Worm (Caenorhabditis elegans) whole organism, mixed stage, embryonic: ENCODE results near the gene trpp-1.
A peak's percentile ranks its signal among the peaks of the same experiment; 100 is the strongest.

Experiments
- M03D4.4 ChIP-seq: sonication (generic microtip); optimal IDR thresholded peaks from 2 replicates; lab custom pipeline; 2017; ENCODE audit warnings: mild to moderate bottlenecking, missing genetic modification characterization, missing compliant biosample characterization
- bed-3 ChIP-seq: fragments of 200-800 bp; sonication (Bioruptor generic); optimal IDR thresholded peaks from 3 replicates; lab custom pipeline; 2018; ENCODE audit warnings: mild to moderate bottlenecking, missing genetic modification characterization, moderate library complexity, missing compliant biosample characterization
- blmp-1 ChIP-seq: fragments of 150-350 bp; optimal IDR thresholded peaks from 2 replicates; lab custom pipeline; 2014; ENCODE audit warnings: missing biosample characterization, missing genetic modification characterization
- ceh-39 ChIP-seq: fragments of 150-350 bp; optimal IDR thresholded peaks from 2 replicates; lab custom pipeline; 2014; ENCODE audit warnings: missing biosample characterization, missing genetic modification characterization
- ceh-83 ChIP-seq: fragments of 200-800 bp; sonication (Bioruptor generic); optimal IDR thresholded peaks from 2 replicates; lab custom pipeline; 2018; ENCODE audit warnings: mild to moderate bottlenecking, missing genetic modification characterization, missing compliant biosample characterization
- ces-1 ChIP-seq: fragments of 150-350 bp; optimal IDR thresholded peaks from 2 replicates; lab custom pipeline; 2014; ENCODE audit warnings: missing biosample characterization, missing genetic modification reagents, missing genetic modification characterization
- cnd-1 ChIP-seq: fragments of 200-800 bp; sonication (Bioruptor generic); optimal IDR thresholded peaks from 2 replicates; lab custom pipeline; 2018; ENCODE audit warnings: mild to moderate bottlenecking, missing genetic modification characterization, missing compliant biosample characterization
- drap-1 ChIP-seq: fragments of 200-800 bp; sonication (Bioruptor generic); optimal IDR thresholded peaks from 3 replicates; lab custom pipeline; 2018; ENCODE audit warnings: mild to moderate bottlenecking, missing genetic modification characterization, missing compliant biosample characterization
- elt-1 ChIP-seq: sonication (generic microtip); optimal IDR thresholded peaks from 2 replicates; lab custom pipeline; 2017; ENCODE audit warnings: missing genetic modification characterization, mild to moderate bottlenecking, missing compliant biosample characterization, antibody characterized with exemption, moderate library complexity, borderline replicate concordance; ENCODE audit not compliant: insufficient read depth
- elt-3 ChIP-seq: fragments of 150-350 bp; optimal IDR thresholded peaks from 2 replicates; lab custom pipeline; 2014; ENCODE audit warnings: missing biosample characterization, missing genetic modification characterization
- flh-1 ChIP-seq: fragments of 200-800 bp; sonication (Bioruptor generic); optimal IDR thresholded peaks from 2 replicates; lab custom pipeline; 2018; ENCODE audit warnings: mild to moderate bottlenecking, missing genetic modification characterization, moderate library complexity, missing compliant biosample characterization
- ham-2 ChIP-seq: fragments of 200-800 bp; sonication (Bioruptor generic); optimal IDR thresholded peaks from 2 replicates; lab custom pipeline; 2018; ENCODE audit warnings: mild to moderate bottlenecking, missing genetic modification characterization, missing compliant biosample characterization
- lsy-2 ChIP-seq: fragments of 150-350 bp; optimal IDR thresholded peaks from 2 replicates; lab custom pipeline; 2014; ENCODE audit warnings: missing biosample characterization, missing genetic modification characterization
- mab-5 ChIP-seq: fragments of 150-350 bp; optimal IDR thresholded peaks from 2 replicates; lab custom pipeline; 2014; ENCODE audit warnings: missing biosample characterization, missing genetic modification characterization
- mep-1 ChIP-seq: fragments of 150-350 bp; optimal IDR thresholded peaks from 2 replicates; lab custom pipeline; 2017; ENCODE audit warnings: missing biosample characterization, missing genetic modification reagents, missing genetic modification characterization, inconsistent platforms
- nhr-12 ChIP-seq: fragments of 150-350 bp; optimal IDR thresholded peaks from 2 replicates; lab custom pipeline; 2014; ENCODE audit warnings: missing biosample characterization, missing genetic modification characterization
- nhr-2 ChIP-seq: fragments of 150-350 bp; optimal IDR thresholded peaks from 2 replicates; lab custom pipeline; 2014; ENCODE audit warnings: missing biosample characterization, missing genetic modification characterization
- nhr-237 ChIP-seq: fragments of 150-350 bp; optimal IDR thresholded peaks from 2 replicates; lab custom pipeline; 2014; ENCODE audit warnings: missing biosample characterization, missing genetic modification characterization
- nhr-28 ChIP-seq: fragments of 150-350 bp; optimal IDR thresholded peaks from 2 replicates; lab custom pipeline; 2014; ENCODE audit warnings: missing biosample characterization, missing genetic modification characterization
- nhr-76 ChIP-seq: sonication (generic microtip); optimal IDR thresholded peaks from 2 replicates; lab custom pipeline; 2017; ENCODE audit warnings: missing biosample characterization, missing genetic modification characterization
- pha-4 ChIP-seq: fragments of 150-350 bp; optimal IDR thresholded peaks from 2 replicates; lab custom pipeline; 2018; ENCODE audit warnings: missing biosample characterization, missing genetic modification reagents, missing genetic modification characterization
- sem-2 ChIP-seq: fragments of 200-800 bp; sonication (Bioruptor generic); optimal IDR thresholded peaks from 2 replicates; lab custom pipeline; 2018; ENCODE audit warnings: mild to moderate bottlenecking, missing genetic modification characterization, missing compliant biosample characterization
- sptf-1 ChIP-seq: sonication (generic microtip); optimal IDR thresholded peaks from 2 replicates; lab custom pipeline; 2017; ENCODE audit warnings: mild to moderate bottlenecking, missing genetic modification characterization, moderate library complexity, missing compliant biosample characterization
- tbx-8 ChIP-seq: fragments of 200-800 bp; sonication (Bioruptor generic); optimal IDR thresholded peaks from 2 replicates; lab custom pipeline; 2018; ENCODE audit warnings: mild to moderate bottlenecking, missing genetic modification characterization, moderate library complexity, missing compliant biosample characterization
- unc-120 ChIP-seq: sonication (generic microtip); optimal IDR thresholded peaks from 2 replicates; lab custom pipeline; 2017; ENCODE audit warnings: missing genetic modification characterization, missing compliant biosample characterization; ENCODE audit not compliant: poor library complexity, severe bottlenecking
- unc-39 ChIP-seq: fragments of 150-350 bp; optimal IDR thresholded peaks from 2 replicates; lab custom pipeline; 2014; ENCODE audit warnings: missing biosample characterization, missing genetic modification characterization
- unc-62 ChIP-seq: fragments of 150-350 bp; optimal IDR thresholded peaks from 2 replicates; lab custom pipeline; 2014; ENCODE audit warnings: missing biosample characterization, missing genetic modification reagents, missing genetic modification characterization
- zip-8 ChIP-seq: fragments of 150-350 bp; optimal IDR thresholded peaks from 2 replicates; lab custom pipeline; 2014; ENCODE audit warnings: missing biosample characterization, missing genetic modification characterization

The trpp-1 gene

DNA sequence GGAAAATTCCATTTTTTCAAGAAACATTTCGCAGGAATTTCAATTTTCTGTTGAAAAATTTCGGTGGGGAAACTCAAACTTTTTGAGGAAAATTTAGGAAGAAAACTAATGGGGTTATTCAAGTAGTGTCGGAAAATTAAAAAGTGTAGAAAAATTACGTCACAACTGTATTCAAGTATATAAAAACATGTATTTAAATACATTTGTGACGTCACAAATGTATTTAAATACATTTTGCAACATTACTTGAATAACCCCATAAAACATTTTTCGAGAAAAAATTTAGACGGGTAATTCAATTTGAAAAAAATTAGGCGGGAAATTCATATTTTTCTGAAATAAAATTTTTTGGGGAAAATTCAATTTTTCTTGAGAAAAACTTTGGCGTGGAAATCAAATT lies 20.6 kb downstream of the trpp-1 start:
- peak; percentile 91 for TF ChIP-seq zip-8 (tag; lab: Kevin White, UChicago)

DNA sequence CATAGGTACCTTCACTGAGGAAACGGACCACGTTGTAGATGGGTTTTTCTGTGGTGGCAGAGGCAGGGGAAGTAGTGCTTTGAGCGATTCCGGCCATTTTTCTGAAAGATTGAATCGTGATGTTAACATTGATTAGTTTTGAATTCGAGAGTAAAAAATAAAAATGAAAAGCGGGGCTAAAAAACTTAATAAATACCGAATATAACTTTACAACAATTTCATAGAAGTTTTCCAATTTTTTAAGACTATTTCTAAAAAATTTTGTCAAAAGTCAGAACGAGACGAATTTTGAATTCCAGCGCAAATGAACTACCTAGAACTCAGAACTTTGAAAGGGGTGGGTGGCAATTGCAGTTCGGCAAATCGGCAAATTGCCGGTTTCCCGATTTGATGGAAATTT lies 33.2 kb downstream of the trpp-1 start, which contains the start of gene kin-33:
Gene kin-33, minus strand, starts transcription at position 101 of the 400 bp plus-strand sequence.
- no peak for TF ChIP-seq drap-1
- TF ChIP-seq ceh-39 (tag; lab: Kevin White, UChicago): no peak
- no peak for TF ChIP-seq unc-62

- TF ChIP-seq ces-1 (GFP tag; lab: Kevin White, UChicago) (no peak), nhr-76 (no peak), nhr-28 (tag; lab: Kevin White, UChicago) (no peak), cnd-1 (tag; lab: Kevin White, UChicago) (no peak), ceh-83 (no peak), mep-1 (no peak), unc-39 (tag; lab: Kevin White, UChicago) (no peak), ham-2 (no peak), flh-1 (GFP tag; lab: Kevin White, UChicago) (no peak), mab-5 (tag; lab: Kevin White, UChicago) (no peak), lsy-2 (tag; lab: Kevin White, UChicago) (no peak), sptf-1 (tag; lab: Kevin White, UChicago) (no peak)
These were observed 35.6 kb downstream of the trpp-1 start for ce11 chrV:237012-237411.

- TF ChIP-seq cnd-1 (tag; lab: Kevin White, UChicago): no peak
These were observed 36.7 kb downstream of the trpp-1 start, which contains the start of gene R02C2.1 for ce11 chrV:238094-238493. Gene R02C2.1, minus strand, starts transcription at chrV:238194.

DNA sequence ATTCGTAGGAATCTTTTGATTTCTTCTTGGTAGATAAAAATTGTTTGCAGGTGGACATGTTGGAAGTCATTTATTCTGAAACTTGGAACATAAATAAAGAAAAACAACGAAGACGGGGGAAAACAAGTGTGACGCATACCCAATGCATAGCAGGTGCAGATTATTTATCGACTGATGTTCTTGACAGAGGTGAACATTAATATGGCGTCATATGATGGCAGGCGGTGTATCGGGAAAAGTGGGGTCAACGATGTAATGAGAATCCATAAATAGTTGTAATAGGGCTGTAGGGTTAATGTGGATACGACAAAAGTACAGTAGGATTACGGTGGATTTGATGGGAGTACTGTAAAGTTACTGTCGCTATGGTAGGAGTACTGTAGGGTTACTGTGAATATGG lies 38.9 kb downstream of the trpp-1 start, which contains the start of gene txt-2:
Gene txt-2, minus strand, starts transcription at position 214 of the 400 bp plus-strand sequence.
- TF ChIP-seq mab-5 (tag; lab: Kevin White, UChicago): no peak
- TF ChIP-seq unc-120 (tag; lab: Kevin White, UChicago): no peak
- TF ChIP-seq nhr-2: peak; percentile 91
- TF ChIP-seq, all 35 proteins: peak for 1

DNA sequence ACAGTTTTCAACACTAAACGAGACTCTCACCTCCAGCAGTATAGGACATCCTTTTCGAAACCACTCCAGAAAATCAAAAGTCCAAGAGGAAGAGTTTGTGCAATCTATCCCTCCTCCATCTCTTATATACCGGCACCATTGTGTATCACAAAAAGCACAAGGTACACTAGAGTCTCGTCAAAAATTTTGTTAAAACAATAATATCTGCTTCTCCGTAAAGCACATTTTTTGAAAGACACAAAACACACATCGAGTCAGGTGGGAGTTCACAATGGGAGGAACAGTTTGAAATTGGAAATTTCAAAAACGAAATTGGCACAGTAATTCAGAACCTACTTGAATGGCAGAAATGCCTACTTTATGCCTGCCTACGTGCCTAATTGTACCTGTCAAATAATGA lies 41.1 kb downstream of the trpp-1 start, which contains the start of gene R02C2.7:
Gene R02C2.7, minus strand, starts transcription at position 101 of the 400 bp plus-strand sequence.
- TF ChIP-seq elt-3 (tag; lab: Kevin White, UChicago): no peak
- no peak for TF ChIP-seq mab-5 (tag; lab: Kevin White, UChicago)

DNA sequence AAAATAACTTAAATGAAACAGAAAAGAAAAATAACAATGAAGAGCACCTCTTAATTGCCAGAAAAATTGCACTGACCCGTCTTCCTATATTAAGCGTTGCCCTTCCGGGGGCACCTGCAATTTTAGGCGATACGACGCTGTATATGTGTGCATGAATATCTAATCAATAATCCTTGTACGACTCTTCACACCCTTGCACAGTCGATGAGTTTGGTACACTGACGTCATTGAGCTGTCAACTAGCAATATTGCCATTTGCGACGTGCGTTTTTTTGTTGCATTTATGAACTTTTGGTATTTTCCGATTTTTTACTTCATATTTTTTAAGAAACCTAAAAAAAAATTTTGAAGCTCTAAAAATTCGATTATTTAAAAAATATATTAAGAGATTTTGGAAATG lies 44.7 kb downstream of the trpp-1 start, which contains the start of gene kin-34:
Gene kin-34, minus strand, starts transcription at position 101 of the 400 bp plus-strand sequence.
- peak; percentile 8 for TF ChIP-seq ceh-39 (tag; lab: Kevin White, UChicago)
- TF ChIP-seq nhr-76: no peak
- TF ChIP-seq mep-1: no peak

DNA sequence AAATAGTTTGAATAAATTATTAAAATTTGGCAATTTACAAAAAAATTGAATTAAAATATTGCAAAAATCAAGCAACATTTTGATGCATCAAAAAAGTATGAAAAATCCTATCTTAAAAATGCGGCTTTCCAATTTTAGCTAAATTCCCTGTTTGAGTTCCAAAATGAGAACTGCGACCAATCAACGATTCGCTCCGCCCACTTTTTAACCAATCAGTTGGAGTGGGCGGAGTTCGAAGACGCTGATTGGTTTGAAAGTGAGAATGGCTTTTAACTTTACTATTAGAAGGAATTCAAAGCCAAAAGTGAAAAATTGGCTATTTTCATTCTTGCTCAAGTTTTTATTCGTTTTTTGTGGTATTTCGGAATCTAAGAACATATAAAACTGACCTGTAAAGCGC lies 46.2 kb downstream of the trpp-1 start:
- TF ChIP-seq flh-1 (GFP tag; lab: Kevin White, UChicago) (no peak), M03D4.4 (tag; lab: Kevin White, UChicago) (no peak), bed-3 (GFP tag; lab: Kevin White, UChicago) (no peak), nhr-12 (no peak), ces-1 (GFP tag; lab: Kevin White, UChicago) (no peak)

- TF ChIP-seq lsy-2 (tag; lab: Kevin White, UChicago) (no peak), bed-3 (GFP tag; lab: Kevin White, UChicago) (no peak), ceh-83 (no peak), elt-1 (tag; lab: Kevin White, UChicago) (no peak), tbx-8 (GFP tag; lab: Kevin White, UChicago) (no peak), nhr-237 (tag; lab: Kevin White, UChicago) (no peak), sem-2 (GFP tag; lab: Kevin White, UChicago) (no peak), pha-4 (no peak), drap-1 (no peak), blmp-1 (tag; lab: Kevin White, UChicago) (no peak)
These were observed 47.2 kb downstream of the trpp-1 start for ce11 chrV:248636-249035.
